Fruit fly (Drosophila melanogaster) whole organism, embryonic: ENCODE results near the gene Gr64d.

Source experiments
- CG10979 ChIP-seq: fragments of 200-800 bp; sonication (Bioruptor generic); optimal IDR thresholded peaks from 2 replicates; lab custom pipeline; 2018; ENCODE audit warnings: missing biosample characterization, mild to moderate bottlenecking, missing genetic modification characterization, moderate library complexity
- CG1792 ChIP-seq: fragments of 200-800 bp; sonication (Bioruptor generic); optimal IDR thresholded peaks from 2 replicates; lab custom pipeline; 2016; ENCODE audit warnings: missing biosample characterization, missing genetic modification characterization
- Hmr ChIP-seq: fragments of 200-800 bp; sonication (Bioruptor generic); optimal IDR thresholded peaks from 3 replicates; lab custom pipeline; 2017; ENCODE audit warnings: mild to moderate bottlenecking, missing biosample characterization, missing genetic modification reagents, missing genetic modification characterization
- Hr3 ChIP-seq: fragments of 200-800 bp; sonication (Bioruptor generic); optimal IDR thresholded peaks from 3 replicates; lab custom pipeline; 2016; ENCODE audit warnings: missing biosample characterization, missing genetic modification characterization
- YL-1 ChIP-seq: fragments of 200-800 bp; sonication (Bioruptor generic); optimal IDR thresholded peaks from 3 replicates; lab custom pipeline; 2017; ENCODE audit warnings: missing biosample characterization, mild to moderate bottlenecking, missing genetic modification characterization
- caup ChIP-seq: fragments of 200-800 bp; sonication (Bioruptor generic); optimal IDR thresholded peaks from 3 replicates; lab custom pipeline; 2017; ENCODE audit warnings: missing biosample characterization, mild to moderate bottlenecking, missing genetic modification characterization, moderate library complexity; ENCODE audit not compliant: severe bottlenecking
- lbe ChIP-seq: fragments of 200-800 bp; sonication (Bioruptor generic); optimal IDR thresholded peaks from 2 replicates; lab custom pipeline; 2016; ENCODE audit warnings: missing biosample characterization, mild to moderate bottlenecking, missing genetic modification characterization

dm6 chr3L:4044497-4044896, 12.6 kb downstream of the Gr64d start:
- TF ChIP-seq CG10979, result no peak
- TF ChIP-seq lbe (GFP tag; lab: Kevin White, UChicago), result no peak
- TF ChIP-seq YL-1 (GFP tag; lab: Kevin White, UChicago), result no peak
- TF ChIP-seq Hr3 (GFP tag; lab: Kevin White, UChicago), result no peak
- TF ChIP-seq CG1792 (GFP tag; lab: Kevin White, UChicago), result no peak
- no peak for TF ChIP-seq caup (GFP tag; lab: Kevin White, UChicago)
- no peak for TF ChIP-seq Hmr
